Worm (Caenorhabditis elegans) whole organism, L1 larva: Measurements from ENCODE around the gene hum-10.

Source experiments
- blmp-1 ChIP-seq: fragments of 150-350 bp; optimal IDR thresholded peaks from 2 replicates; lab custom pipeline; 2014; ENCODE audit warnings: missing biosample characterization, missing genetic modification characterization
- efl-1 ChIP-seq, 4 experiments: fragments of 150-350 bp; optimal IDR thresholded peaks in 3 of 4; peaks in 1 of 4; 1 replicate in 1 of 4; 2 replicates in 3 of 4; lab custom pipeline; 2014; ENCODE audit warnings: missing biosample characterization in 2 of 4, missing genetic modification characterization in 2 of 4, missing genetic modification reagents in 2 of 4
- hlh-4 ChIP-seq: sonication (generic microtip); optimal IDR thresholded peaks from 2 replicates; lab custom pipeline; 2016; ENCODE audit warnings: mild to moderate bottlenecking, missing genetic modification characterization, missing compliant biosample characterization
- lin-35 ChIP-seq, 2 experiments: fragments of 150-350 bp; optimal IDR thresholded peaks; 2 replicates each; lab custom pipeline; 2014; ENCODE audit warnings: missing biosample characterization in 2 of 2, missing genetic modification characterization in 2 of 2, missing genetic modification reagents in 2 of 2
- lsy-2 ChIP-seq, 2 experiments: fragments of 150-350 bp; optimal IDR thresholded peaks; 2 replicates each; lab custom pipeline; 2014; ENCODE audit warnings: missing biosample characterization in 2 of 2, missing genetic modification characterization in 2 of 2
- skn-1 ChIP-seq: fragments of 150-350 bp; optimal IDR thresholded peaks from 2 replicates; lab custom pipeline; 2014; ENCODE audit warnings: missing biosample characterization, missing genetic modification characterization

DNA sequence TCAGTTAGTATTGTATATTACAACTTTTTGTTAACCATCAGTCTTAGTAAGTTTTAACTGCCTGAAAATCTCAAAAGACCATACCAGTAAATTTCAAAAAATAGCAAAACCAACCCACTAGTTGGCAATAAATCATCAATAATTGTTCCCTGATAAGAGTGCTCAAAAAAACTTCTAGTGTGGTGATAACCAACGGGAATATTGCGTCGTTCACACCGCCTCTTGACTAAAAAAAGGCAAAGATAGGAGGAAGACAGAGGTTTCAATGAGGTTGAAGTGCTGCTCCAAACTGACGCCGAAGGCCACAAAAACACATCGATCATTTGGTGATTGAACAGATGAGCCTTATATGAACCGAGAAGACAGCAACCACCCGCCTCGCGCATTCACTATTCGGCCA is 18.8 kb upstream of the hum-10 start:
- TF ChIP-seq lsy-2 (tag; optimal IDR thresholded peaks at IDR 0.05; lab: Kevin White, UChicago) (no peak), skn-1 (tag; lab: Kevin White, UChicago) (no peak), blmp-1 (tag; lab: Kevin White, UChicago) (no peak), hlh-4 (tag; lab: Kevin White, UChicago) (no peak), lin-35 (GFP tag; optimal IDR thresholded peaks at IDR 0.05; lab: Kevin White, UChicago) (no peak), efl-1 (optimal IDR thresholded peaks at IDR 0.05; lab: Kevin White, UChicago) (no peak), efl-1 (GFP tag; optimal IDR thresholded peaks at IDR 0.05 in 1 of 2; lab: Kevin White, UChicago) (peak in 1 of 2 experiments; percentile 44)
